Worm (Caenorhabditis elegans) whole organism, L1 larva: ENCODE data around the gene unc-93.

Experiments used
- C04F5.9 ChIP-seq: sonication (generic microtip); optimal IDR thresholded peaks from 2 replicates; lab custom pipeline; 2016; ENCODE audit warnings: missing genetic modification characterization, missing compliant biosample characterization
- C16A3.4 ChIP-seq: fragments of 150-350 bp; optimal IDR thresholded peaks from 2 replicates; lab custom pipeline; 2014; ENCODE audit warnings: missing biosample characterization, missing genetic modification characterization
- F16B12.6 ChIP-seq: fragments of 150-350 bp; optimal IDR thresholded peaks from 2 replicates; lab custom pipeline; 2014; ENCODE audit warnings: missing biosample characterization, missing genetic modification characterization
- ama-1 ChIP-seq: fragments of 150-350 bp; optimal IDR thresholded peaks from 2 replicates; lab custom pipeline; 2014
- blmp-1 ChIP-seq: fragments of 150-350 bp; optimal IDR thresholded peaks from 2 replicates; lab custom pipeline; 2014; ENCODE audit warnings: missing biosample characterization, missing genetic modification characterization
- ceh-8 ChIP-seq: fragments of 200-800 bp; sonication (Bioruptor generic); optimal IDR thresholded peaks from 2 replicates; lab custom pipeline; 2018; ENCODE audit warnings: mild to moderate bottlenecking, missing genetic modification characterization, moderate library complexity, missing compliant biosample characterization
- ceh-82 ChIP-seq, 3 experiments: fragments of 150-350 bp in 1 of 3; sonication (generic microtip) in 2 of 3; optimal IDR thresholded peaks; 2 replicates each; lab custom pipeline; 2014 to 2017; ENCODE audit warnings: missing biosample characterization in 3 of 3, missing genetic modification characterization in 3 of 3
- ces-1 ChIP-seq: fragments of 150-350 bp; optimal IDR thresholded peaks from 2 replicates; lab custom pipeline; 2014; ENCODE audit warnings: missing biosample characterization, missing genetic modification reagents, missing genetic modification characterization
- dpl-1 ChIP-seq, 3 experiments: fragments of 150-350 bp in 2 of 3; sonication (generic microtip) in 1 of 3; optimal IDR thresholded peaks; 2 replicates each; lab custom pipeline; 2014 to 2017; ENCODE audit warnings: missing biosample characterization in 3 of 3, missing genetic modification characterization in 3 of 3, missing genetic modification reagents in 3 of 3
- efl-1 ChIP-seq, 4 experiments: fragments of 150-350 bp; optimal IDR thresholded peaks in 3 of 4; peaks in 1 of 4; 1 replicate in 1 of 4; 2 replicates in 3 of 4; lab custom pipeline; 2014; ENCODE audit warnings: missing biosample characterization in 2 of 4, missing genetic modification characterization in 2 of 4, missing genetic modification reagents in 2 of 4
- egl-13 ChIP-seq: sonication (generic microtip); optimal IDR thresholded peaks from 2 replicates; lab custom pipeline; 2016; ENCODE audit warnings: missing genotype, missing genetic modification reagents, missing genetic modification characterization, missing compliant biosample characterization
- egl-27 ChIP-seq, 2 experiments: fragments of 150-350 bp in 1 of 2; sonication (generic microtip); optimal IDR thresholded peaks; 3 replicates each; lab custom pipeline; 2017 to 2018; ENCODE audit warnings: missing biosample characterization in 2 of 2, missing genetic modification characterization in 2 of 2, missing genetic modification reagents in 2 of 2
- elt-2 ChIP-seq: sonication (generic microtip); optimal IDR thresholded peaks from 2 replicates; lab custom pipeline; 2016; ENCODE audit warnings: missing genetic modification characterization, mild to moderate bottlenecking, inconsistent platforms, missing compliant biosample characterization, missing genetic modification reagents
- elt-3 ChIP-seq, 6 experiments: fragments of 150-350 bp in 1 of 6; sonication (generic microtip); optimal IDR thresholded peaks; 2 replicates each; lab custom pipeline; 2017 to 2018; ENCODE audit warnings: missing biosample characterization in 6 of 6, missing genetic modification characterization in 6 of 6, inconsistent platforms in 1 of 6
- fkh-10 ChIP-seq: sonication (generic microtip); optimal IDR thresholded peaks from 2 replicates; lab custom pipeline; 2017; ENCODE audit warnings: missing biosample characterization, missing genetic modification reagents, missing genetic modification characterization
- fkh-8 ChIP-seq: sonication (generic microtip); optimal IDR thresholded peaks from 2 replicates; lab custom pipeline; 2016; ENCODE audit warnings: mild to moderate bottlenecking, missing genetic modification characterization, missing compliant biosample characterization
- fos-1 ChIP-seq: fragments of 150-350 bp; optimal IDR thresholded peaks from 2 replicates; lab custom pipeline; 2014; ENCODE audit warnings: missing biosample characterization, missing genetic modification characterization
- irx-1 ChIP-seq: sonication (generic microtip); optimal IDR thresholded peaks from 2 replicates; lab custom pipeline; 2016; ENCODE audit warnings: missing genetic modification characterization, missing compliant biosample characterization
- isw-1 ChIP-seq: fragments of 200-800 bp; sonication (Bioruptor generic); IDR thresholded peaks from 2 replicates; pipeline ENCODE4 v1.3.6; 2022; ENCODE audit warnings: missing genetic modification characterization, missing compliant biosample characterization
- lin-14 ChIP-seq: fragments of 200-800 bp; sonication (Bioruptor generic); optimal IDR thresholded peaks from 2 replicates; lab custom pipeline; 2018; ENCODE audit warnings: mild to moderate bottlenecking, missing genetic modification characterization, moderate library complexity, missing compliant biosample characterization
- lin-35 ChIP-seq, 2 experiments: fragments of 150-350 bp; optimal IDR thresholded peaks; 2 replicates each; lab custom pipeline; 2014; ENCODE audit warnings: missing biosample characterization in 2 of 2, missing genetic modification characterization in 2 of 2, missing genetic modification reagents in 2 of 2
- lin-39 ChIP-seq: fragments of 150-350 bp; optimal IDR thresholded peaks from 2 replicates; lab custom pipeline; 2014; ENCODE audit warnings: missing biosample characterization, missing genetic modification reagents, missing genetic modification characterization
- lir-3 ChIP-seq: sonication (generic microtip); optimal IDR thresholded peaks from 2 replicates; lab custom pipeline; 2016; ENCODE audit warnings: mild to moderate bottlenecking, missing genetic modification characterization, moderate library complexity, missing compliant biosample characterization; ENCODE audit not compliant: poor library complexity
- mab-9 ChIP-seq: fragments of 200-800 bp; sonication (Bioruptor generic); IDR thresholded peaks from 2 replicates; pipeline ENCODE4 v1.3.6; 2022; ENCODE audit warnings: missing genetic modification reagents, missing genetic modification characterization, missing compliant biosample characterization
- mdl-1 ChIP-seq, 2 experiments: fragments of 150-350 bp; optimal IDR thresholded peaks; 2 replicates each; lab custom pipeline; 2014 to 2017; ENCODE audit warnings: missing biosample characterization in 2 of 2, missing genetic modification characterization in 2 of 2, inconsistent platforms in 1 of 2
- mep-1 ChIP-seq: fragments of 150-350 bp; optimal IDR thresholded peaks from 2 replicates; lab custom pipeline; 2014; ENCODE audit warnings: missing biosample characterization, missing genetic modification characterization
- nhr-11 ChIP-seq: fragments of 150-350 bp; optimal IDR thresholded peaks from 2 replicates; lab custom pipeline; 2014; ENCODE audit warnings: missing biosample characterization, missing genetic modification characterization
- nhr-12 ChIP-seq: sonication (generic microtip); optimal IDR thresholded peaks from 2 replicates; lab custom pipeline; 2017; ENCODE audit warnings: missing biosample characterization, missing genetic modification characterization
- nhr-19 ChIP-seq: fragments of 200-800 bp; sonication (Bioruptor generic); conservative IDR thresholded peaks from 2 replicates; pipeline ENCODE4 v1.3.6; 2022; ENCODE audit warnings: missing genetic modification characterization, missing compliant biosample characterization
- nhr-20 ChIP-seq: sonication (generic microtip); optimal IDR thresholded peaks from 2 replicates; lab custom pipeline; 2016; ENCODE audit warnings: mild to moderate bottlenecking, missing genetic modification characterization, missing compliant biosample characterization
- nhr-47 ChIP-seq: sonication (generic microtip); optimal IDR thresholded peaks from 2 replicates; lab custom pipeline; 2016; ENCODE audit warnings: mild to moderate bottlenecking, missing genetic modification characterization, moderate library complexity, missing compliant biosample characterization
- nhr-76 ChIP-seq: sonication (generic microtip); optimal IDR thresholded peaks from 2 replicates; lab custom pipeline; 2017; ENCODE audit warnings: missing biosample characterization, missing genetic modification characterization
- pax-3 ChIP-seq: fragments of 200-800 bp; sonication (Bioruptor generic); optimal IDR thresholded peaks from 2 replicates; lab custom pipeline; 2018; ENCODE audit warnings: mild to moderate bottlenecking, missing genetic modification characterization, moderate library complexity, missing compliant biosample characterization
- rnt-1 ChIP-seq: sonication (generic microtip); optimal IDR thresholded peaks from 2 replicates; lab custom pipeline; 2016; ENCODE audit warnings: mild to moderate bottlenecking, missing genetic modification characterization, moderate library complexity, missing compliant biosample characterization
- snu-23 ChIP-seq: sonication (generic microtip); optimal IDR thresholded peaks from 2 replicates; lab custom pipeline; 2016; ENCODE audit warnings: missing genetic modification characterization, missing compliant biosample characterization
- swsn-7 ChIP-seq: sonication (generic microtip); optimal IDR thresholded peaks from 2 replicates; lab custom pipeline; 2016; ENCODE audit warnings: missing genetic modification characterization, missing compliant biosample characterization
- tbx-2 ChIP-seq: sonication (generic microtip); optimal IDR thresholded peaks from 2 replicates; lab custom pipeline; 2016; ENCODE audit warnings: missing genetic modification characterization, missing compliant biosample characterization
- unc-30 ChIP-seq: sonication (generic microtip); optimal IDR thresholded peaks from 2 replicates; lab custom pipeline; 2017; ENCODE audit warnings: missing biosample characterization, missing genetic modification characterization
- unc-86 ChIP-seq: sonication (generic microtip); optimal IDR thresholded peaks from 2 replicates; lab custom pipeline; 2016; ENCODE audit warnings: missing genetic modification characterization, missing compliant biosample characterization
- unc-98 ChIP-seq: fragments of 200-800 bp; sonication (Bioruptor generic); IDR thresholded peaks from 2 replicates; pipeline ENCODE4 v1.3.6; 2022; ENCODE audit warnings: missing genetic modification characterization, missing compliant biosample characterization
- xbp-1 ChIP-seq: sonication (generic microtip); optimal IDR thresholded peaks from 2 replicates; lab custom pipeline; 2016; ENCODE audit warnings: missing genetic modification characterization, missing compliant biosample characterization
- zip-4 ChIP-seq: fragments of 200-800 bp; sonication (Bioruptor generic); optimal IDR thresholded peaks from 2 replicates; lab custom pipeline; 2018; ENCODE audit warnings: mild to moderate bottlenecking, missing genetic modification characterization, moderate library complexity, missing compliant biosample characterization
- ztf-11 ChIP-seq, 2 experiments: sonication (generic microtip); optimal IDR thresholded peaks; 2 replicates each; lab custom pipeline; 2016 to 2017; ENCODE audit warnings: missing genetic modification characterization in 2 of 2, missing biosample characterization in 1 of 2, missing compliant biosample characterization in 1 of 2

The unc-93 gene

DNA sequence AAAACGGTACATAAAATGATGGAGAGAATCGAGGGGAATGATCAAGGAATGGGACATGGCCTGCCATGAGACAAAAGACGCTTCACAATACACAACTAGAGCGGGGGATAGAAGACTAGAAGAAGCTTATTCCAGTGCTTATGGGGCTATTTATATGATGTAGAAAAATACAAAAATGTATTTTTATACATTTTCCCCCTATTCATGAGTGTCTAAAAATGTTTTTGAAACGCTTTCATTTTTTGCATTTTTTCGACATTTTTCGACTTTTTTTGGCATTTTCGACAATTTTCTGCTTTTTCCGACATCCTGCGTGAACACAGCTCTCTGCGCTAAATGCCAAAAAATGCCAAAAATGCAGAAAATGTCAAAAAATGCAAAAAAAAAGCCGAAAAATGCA lies 31.8 kb upstream of the unc-93 start:
- no peak for TF ChIP-seq ama-1 (lab: Kevin White, UChicago)
- TF ChIP-seq lir-3 (tag; lab: Kevin White, UChicago) = no peak
- no peak for TF ChIP-seq swsn-7 (tag; lab: Kevin White, UChicago)
- TF ChIP-seq lin-14 (GFP tag; lab: Kevin White, UChicago) = no peak
- no peak for TF ChIP-seq elt-2
- no peak for TF ChIP-seq mdl-1 (tag; optimal IDR thresholded peaks at IDR 0.05; lab: Kevin White, UChicago)

DNA sequence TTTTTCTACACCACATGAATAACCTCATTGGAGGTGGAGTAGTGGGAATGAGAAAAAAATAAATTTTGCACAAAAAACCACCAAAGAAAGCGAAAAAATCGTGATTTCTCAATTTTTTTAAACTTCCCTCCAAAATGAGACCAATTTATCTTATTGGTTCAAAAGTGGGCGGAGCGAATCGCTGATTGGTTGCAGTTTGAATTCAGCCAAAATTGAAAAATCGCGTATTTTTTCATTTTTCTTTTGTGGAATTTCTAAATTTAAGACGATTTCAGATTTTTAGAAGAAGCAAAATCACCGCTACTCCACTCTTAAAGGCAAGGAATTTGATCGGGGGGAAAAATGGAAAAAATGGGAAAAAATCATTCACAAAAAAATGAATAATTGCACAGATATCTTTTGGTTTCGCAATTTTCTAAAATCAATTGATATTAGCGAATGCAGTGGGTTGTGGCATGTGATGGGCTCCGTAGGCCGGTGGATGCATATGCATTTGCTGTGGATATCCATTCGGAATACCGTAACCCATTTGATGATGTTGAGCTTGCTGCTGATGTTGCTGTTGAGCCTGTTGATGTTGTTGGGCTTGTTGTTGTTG lies 31.2 kb upstream of the unc-93 start:
- TF ChIP-seq mep-1 (tag; lab: Kevin White, UChicago) (no peak), fkh-8 (tag; lab: Kevin White, UChicago) (no peak), zip-4 (GFP tag; lab: Kevin White, UChicago) (no peak), C04F5.9 (no peak), ztf-11 (tag; optimal IDR thresholded peaks at IDR 0.05; lab: Kevin White, UChicago) (no peak), irx-1 (tag; lab: Kevin White, UChicago) (no peak), snu-23 (GFP tag; lab: Kevin White, UChicago) (no peak), dpl-1 (GFP tag; optimal IDR thresholded peaks at IDR 0.05; lab: Kevin White, UChicago) (peak in 1 of 3 experiments; percentile 4), fos-1 (tag; lab: Kevin White, UChicago) (no peak), efl-1 (optimal IDR thresholded peaks at IDR 0.05; lab: Kevin White, UChicago) (no peak), efl-1 (GFP tag; optimal IDR thresholded peaks at IDR 0.05 in 1 of 2; lab: Kevin White, UChicago) (peak in 1 of 2 experiments; percentile 24), nhr-20 (no peak), nhr-12 (tag; lab: Kevin White, UChicago) (no peak), nhr-11 (tag; lab: Kevin White, UChicago) (no peak), ces-1 (GFP tag; lab: Kevin White, UChicago) (no peak), unc-98 (no peak)

DNA sequence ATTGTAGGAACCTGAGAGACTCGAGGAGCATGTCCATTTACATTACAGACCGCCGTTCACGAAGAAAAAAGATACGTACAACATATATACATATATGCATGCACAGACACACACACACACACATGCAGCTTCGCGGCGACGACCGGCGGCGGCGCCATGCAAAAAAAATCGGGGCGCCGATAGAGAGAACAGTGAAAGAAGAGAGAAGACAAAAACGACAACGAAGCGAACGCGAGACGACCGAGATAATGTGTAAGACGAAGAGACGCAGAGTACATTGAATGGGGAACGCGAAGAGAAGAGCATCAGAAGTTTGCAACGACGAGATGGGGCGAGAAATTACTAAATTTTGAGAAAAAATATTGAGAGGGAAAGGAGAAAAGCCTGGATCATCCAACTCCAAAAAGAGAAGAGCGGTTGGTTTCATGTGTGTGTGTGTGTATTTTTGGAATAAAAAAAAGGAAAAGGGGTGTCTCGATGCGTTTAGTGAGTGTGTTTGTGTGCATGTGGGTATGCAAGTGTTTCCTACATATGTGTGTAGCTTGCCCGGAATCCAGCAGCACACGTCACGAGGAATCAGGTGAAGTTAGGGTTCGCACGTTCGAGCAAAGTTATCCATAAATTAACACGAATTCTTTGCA lies 24.4 kb upstream of the unc-93 start:
- TF ChIP-seq blmp-1 (tag; lab: Kevin White, UChicago) = peak; percentile 43
- TF ChIP-seq fkh-10 = no peak
- TF ChIP-seq lin-14 (GFP tag; lab: Kevin White, UChicago) = peak; percentile 77
- TF ChIP-seq, all 84 proteins: peak for 2

DNA sequence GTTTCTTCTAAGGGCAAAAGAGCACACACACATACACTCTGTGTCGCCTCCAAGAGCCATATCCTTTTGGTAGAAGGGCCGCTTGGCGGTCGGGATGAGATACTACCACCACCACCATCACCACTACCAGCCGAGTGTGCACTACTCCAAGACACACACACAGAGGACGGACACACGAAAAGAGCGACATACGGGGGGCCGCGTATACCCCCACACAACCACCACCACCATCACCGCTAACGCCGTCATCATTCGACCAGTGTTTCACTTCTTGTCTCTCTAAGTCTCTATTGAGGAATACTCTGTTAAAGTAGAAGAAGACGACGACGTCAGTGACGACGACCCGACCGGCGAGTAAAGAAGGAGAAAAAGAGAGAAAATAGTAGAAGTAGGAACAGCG lies 23.5 kb upstream of the unc-93 start:
- TF ChIP-seq lin-14 (GFP tag; lab: Kevin White, UChicago) (peak; percentile 88), tbx-2 (tag; lab: Kevin White, UChicago) (peak; percentile 41), xbp-1 (tag; lab: Kevin White, UChicago) (peak; percentile 20), egl-13 (tag; lab: Kevin White, UChicago) (peak; percentile 67), lin-39 (tag; lab: Kevin White, UChicago) (no peak), nhr-76 (no peak), fos-1 (tag; lab: Kevin White, UChicago) (no peak), snu-23 (GFP tag; lab: Kevin White, UChicago) (peak; percentile 28), nhr-19 (0 out of 2 replicates have a peak, but pooled peaks have one; percentile 25), C16A3.4 (tag; lab: Kevin White, UChicago) (no peak), fkh-8 (tag; lab: Kevin White, UChicago) (peak; percentile 81), lin-35 (GFP tag; optimal IDR thresholded peaks at IDR 0.05; lab: Kevin White, UChicago) (peak in 1 of 2 experiments; percentile 26), elt-3 (tag; optimal IDR thresholded peaks at IDR 0.05; lab: Kevin White, UChicago) (no peak), rnt-1 (tag; lab: Kevin White, UChicago) (peak; percentile 12), nhr-12 (tag; lab: Kevin White, UChicago) (no peak), ceh-82 (tag; optimal IDR thresholded peaks at IDR 0.05; lab: Kevin White, UChicago) (peak in 1 of 3 experiments; percentile 62), fkh-10 (no peak), isw-1 (GFP tag; lab: Robert Waterston, UW) (peak; percentile 23; the same call in 1 of the 2 replicates), unc-86 (tag; lab: Kevin White, UChicago) (peak; percentile 58), irx-1 (tag; lab: Kevin White, UChicago) (no peak), ceh-8 (GFP tag; lab: Kevin White, UChicago) (peak; percentile 28), egl-27 (tag; optimal IDR thresholded peaks at IDR 0.05; lab: Kevin White, UChicago) (no peak), elt-2 (no peak), nhr-47 (tag; lab: Kevin White, UChicago) (peak; percentile 49), F16B12.6 (no peak), blmp-1 (tag; lab: Kevin White, UChicago) (peak; percentile 42), mab-9 (GFP tag; lab: Robert Waterston, UW) (no peak), swsn-7 (tag; lab: Kevin White, UChicago) (peak; percentile 55), unc-30 (tag; lab: Kevin White, UChicago) (no peak), pax-3 (peak; percentile 2), nhr-20 (peak; percentile 5)
